Fruit fly (Drosophila melanogaster) whole organism, wandering third instar larva: Measurements from ENCODE around the gene CG32109.

Experiments
- Abd-B ChIP-seq: fragments of >200 bp; optimal IDR thresholded peaks from 2 replicates; lab custom pipeline; 2017; ENCODE audit warnings: missing biosample characterization, missing genetic modification characterization
- CG32264 ChIP-seq: fragments of 200-800 bp; sonication (Bioruptor generic); optimal IDR thresholded peaks from 2 replicates; lab custom pipeline; 2016; ENCODE audit warnings: missing biosample characterization, missing genetic modification characterization
- CG9705 ChIP-seq: fragments of 200-800 bp; sonication (Bioruptor generic); optimal IDR thresholded peaks from 2 replicates; lab custom pipeline; 2018; ENCODE audit warnings: missing biosample characterization, mild to moderate bottlenecking, missing genetic modification characterization
- CrebA ChIP-seq: fragments of 200-800 bp; sonication (Bioruptor generic); optimal IDR thresholded peaks from 2 replicates; lab custom pipeline; 2016; ENCODE audit warnings: missing biosample characterization, mild to moderate bottlenecking, missing genetic modification characterization, borderline replicate concordance
- Dfd ChIP-seq: fragments of >200 bp; optimal IDR thresholded peaks from 2 replicates; lab custom pipeline; 2017; ENCODE audit warnings: missing biosample characterization, missing genetic modification characterization
- Dif ChIP-seq: fragments of 200-275, 200-300 bp; sonication (Bioruptor generic); optimal IDR thresholded peaks from 2 replicates; lab custom pipeline; 2018; ENCODE audit warnings: missing biosample characterization, missing genetic modification characterization; ENCODE audit not compliant: partially characterized antibody
- GATAd ChIP-seq: sonication (Bioruptor generic); optimal IDR thresholded peaks from 2 replicates; lab custom pipeline; 2016; ENCODE audit warnings: missing biosample characterization, missing genetic modification characterization
- HLH106 ChIP-seq: fragments of 200-800 bp; optimal IDR thresholded peaks from 3 replicates; lab custom pipeline; 2019; ENCODE audit warnings: missing biosample characterization, mild to moderate bottlenecking, missing genetic modification characterization, moderate library complexity
- Hnf4 ChIP-seq: fragments of 200-800 bp; sonication (Bioruptor generic); optimal IDR thresholded peaks from 2 replicates; lab custom pipeline; 2016; ENCODE audit warnings: missing biosample characterization, mild to moderate bottlenecking, missing genetic modification characterization
- Jra ChIP-seq: sonication (Bioruptor generic); optimal IDR thresholded peaks from 2 replicates; lab custom pipeline; 2016; ENCODE audit warnings: missing biosample characterization, missing genetic modification characterization
- Mio ChIP-seq: sonication (Bioruptor generic); optimal IDR thresholded peaks from 2 replicates; lab custom pipeline; 2016; ENCODE audit warnings: missing biosample characterization, missing genetic modification characterization
- Myc ChIP-seq: fragments of >200 bp; optimal IDR thresholded peaks from 2 replicates; lab custom pipeline; 2017
- N ChIP-seq: fragments of >200 bp; optimal IDR thresholded peaks from 2 replicates; lab custom pipeline; 2018; ENCODE audit warnings: missing biosample characterization, missing external identifiers, missing genetic modification characterization
- Rel ChIP-seq, 2 experiments: fragments of 200-800 bp; sonication (Bioruptor generic) in 1 of 2; optimal IDR thresholded peaks; 2 replicates in 1 of 2; 3 replicates in 1 of 2; lab custom pipeline; 2016 to 2019; ENCODE audit warnings: mild to moderate bottlenecking in 2 of 2, missing biosample characterization in 2 of 2, missing genetic modification characterization in 2 of 2, moderate library complexity in 1 of 2
- Sp1 ChIP-seq: fragments of 200-800 bp; sonication (Bioruptor generic); optimal IDR thresholded peaks from 3 replicates; lab custom pipeline; 2019; ENCODE audit warnings: missing biosample characterization, mild to moderate bottlenecking, missing genetic modification characterization, moderate library complexity
- Vsx2 ChIP-seq: fragments of 200-300, 225-300 bp; sonication (Bioruptor generic); optimal IDR thresholded peaks from 2 replicates; lab custom pipeline; 2018; ENCODE audit warnings: missing biosample characterization, missing genetic modification characterization; ENCODE audit not compliant: partially characterized antibody
- br ChIP-seq: fragments of 200-800 bp; sonication (Bioruptor generic); optimal IDR thresholded peaks from 2 replicates; lab custom pipeline; 2016; ENCODE audit warnings: missing biosample characterization, missing genetic modification characterization
- brk ChIP-seq: fragments of 200-800 bp; sonication (Bioruptor generic); optimal IDR thresholded peaks from 2 replicates; lab custom pipeline; 2016; ENCODE audit warnings: missing biosample characterization, mild to moderate bottlenecking, missing genetic modification characterization
- dl ChIP-seq, 2 experiments: fragments of 175-275, 200-275 bp in 1 of 2; fragments of 200-275 bp in 1 of 2; sonication (Bioruptor generic); optimal IDR thresholded peaks; lab custom pipeline; 2018; ENCODE audit warnings: mild to moderate bottlenecking in 2 of 2, missing biosample characterization in 2 of 2, missing genetic modification characterization in 2 of 2, moderate library complexity in 2 of 2; ENCODE audit not compliant: partially characterized antibody in 2 of 2, insufficient read depth in 1 of 2
- dmrt93B ChIP-seq: fragments of 200-800 bp; sonication (Bioruptor generic); optimal IDR thresholded peaks from 2 replicates; lab custom pipeline; 2018; ENCODE audit warnings: missing biosample characterization, mild to moderate bottlenecking, missing genetic modification characterization
- dsf ChIP-seq: sonication (Bioruptor generic); optimal IDR thresholded peaks from 2 replicates; lab custom pipeline; 2016; ENCODE audit warnings: missing biosample characterization, missing genetic modification characterization, borderline replicate concordance
- ey ChIP-seq: fragments of 200-800 bp; sonication (Bioruptor generic); optimal IDR thresholded peaks from 2 replicates; lab custom pipeline; 2016; ENCODE audit warnings: missing biosample characterization, missing genetic modification characterization
- foxo ChIP-seq, 2 experiments: fragments of 200-800 bp; sonication (Bioruptor generic); optimal IDR thresholded peaks; 2 replicates in 1 of 2; 3 replicates in 1 of 2; lab custom pipeline; 2016 to 2017; ENCODE audit warnings: missing biosample characterization in 2 of 2, missing genetic modification characterization in 2 of 2
- fru ChIP-seq: fragments of 200-800 bp; sonication (Bioruptor generic); optimal IDR thresholded peaks from 3 replicates; lab custom pipeline; 2016; ENCODE audit warnings: missing biosample characterization, mild to moderate bottlenecking, missing genetic modification characterization
- h ChIP-seq: fragments of 200-800 bp; sonication (Bioruptor generic); optimal IDR thresholded peaks from 3 replicates; lab custom pipeline; 2016; ENCODE audit warnings: missing biosample characterization, mild to moderate bottlenecking, missing genetic modification characterization
- jim ChIP-seq: fragments of 175-275, 200-325 bp; sonication (Bioruptor generic); optimal IDR thresholded peaks from 2 replicates; lab custom pipeline; 2016; ENCODE audit warnings: missing biosample characterization, mild to moderate bottlenecking, missing genetic modification characterization
- lola ChIP-seq: fragments of >200 bp; optimal IDR thresholded peaks from 2 replicates; lab custom pipeline; 2017; ENCODE audit warnings: missing biosample characterization, missing genetic modification characterization
- pan ChIP-seq: fragments of >200 bp; optimal IDR thresholded peaks from 2 replicates; lab custom pipeline; 2017
- psq ChIP-seq: fragments of 200-800 bp; sonication (Bioruptor generic); optimal IDR thresholded peaks from 3 replicates; lab custom pipeline; 2017; ENCODE audit warnings: missing biosample characterization, mild to moderate bottlenecking, missing genetic modification characterization, moderate library complexity
- rgr ChIP-seq: fragments of 200-800 bp; sonication (Bioruptor generic); optimal IDR thresholded peaks from 3 replicates; lab custom pipeline; 2016; ENCODE audit warnings: missing biosample characterization, mild to moderate bottlenecking, missing genetic modification characterization
- sage ChIP-seq: fragments of 200-800 bp; sonication (Bioruptor generic); optimal IDR thresholded peaks from 2 replicates; lab custom pipeline; 2016; ENCODE audit warnings: missing biosample characterization, mild to moderate bottlenecking, missing genetic modification characterization
- sv ChIP-seq: fragments of 200-800 bp; sonication (Bioruptor generic); optimal IDR thresholded peaks from 3 replicates; lab custom pipeline; 2016; ENCODE audit warnings: missing biosample characterization, missing genetic modification characterization
- tai ChIP-seq: sonication (Bioruptor generic); optimal IDR thresholded peaks from 2 replicates; lab custom pipeline; 2016; ENCODE audit warnings: missing biosample characterization, missing genetic modification characterization
- usp ChIP-seq: fragments of >200 bp; optimal IDR thresholded peaks from 2 replicates; lab custom pipeline; 2017; ENCODE audit warnings: missing biosample characterization, missing genetic modification characterization
- woc ChIP-seq: sonication (Bioruptor generic); optimal IDR thresholded peaks from 2 replicates; lab custom pipeline; 2016; ENCODE audit warnings: missing biosample characterization, mild to moderate bottlenecking, missing genetic modification characterization

Gene CG32109

dm6 chr3L:12720699-12721098, 24.4 kb upstream of the CG32109 start:
- TF ChIP-seq dsf (GFP tag; lab: Kevin White, UChicago) (no peak), Dif (GFP tag; lab: Kevin White, UChicago) (no peak), Myc (lab: Kevin White, UChicago) (no peak), br (GFP tag; lab: Kevin White, UChicago) (no peak), Vsx2 (GFP tag; lab: Kevin White, UChicago) (no peak), Hnf4 (no peak), Rel (GFP tag; optimal IDR thresholded peaks at IDR 0.05; lab: Kevin White, UChicago) (no peak), Rel (tag; optimal IDR thresholded peaks at IDR 0.05; lab: Kevin White, UChicago) (no peak), Abd-B (no peak), tai (GFP tag; lab: Kevin White, UChicago) (no peak), GATAd (GFP tag; lab: Kevin White, UChicago) (no peak), CG9705 (GFP tag; lab: Kevin White, UChicago) (no peak), pan (lab: Kevin White, UChicago) (no peak), h (GFP tag; lab: Kevin White, UChicago) (no peak), N (GFP tag; lab: Kevin White, UChicago) (no peak), lola (GFP tag; lab: Kevin White, UChicago) (no peak)

- TF ChIP-seq rgr (GFP tag; lab: Kevin White, UChicago): peak; percentile 6
- no peak for TF ChIP-seq sv
- TF ChIP-seq dl (GFP tag; optimal IDR thresholded peaks at IDR 0.05; lab: Kevin White, UChicago; ENCODE audit: insufficient read depth in 1 of 2, partially characterized antibody in 2 of 2): no peak
- TF ChIP-seq psq (GFP tag; lab: Kevin White, UChicago): peak; percentile 35
- TF ChIP-seq sage (GFP tag; lab: Kevin White, UChicago): peak; percentile 15
- TF ChIP-seq ey (GFP tag; lab: Kevin White, UChicago): peak; percentile 40
- TF ChIP-seq dmrt93B (GFP tag; lab: Kevin White, UChicago): peak; percentile 28
- no peak for TF ChIP-seq jim (GFP tag; lab: Kevin White, UChicago)
- peak; percentile 65 for TF ChIP-seq h (GFP tag; lab: Kevin White, UChicago)
- peak in 1 of 2 experiments; percentile 59 for TF ChIP-seq foxo (GFP tag; optimal IDR thresholded peaks at IDR 0.05; lab: Kevin White, UChicago)
- peak; percentile 65 for TF ChIP-seq fru (GFP tag; lab: Kevin White, UChicago)
- TF ChIP-seq brk (GFP tag; lab: Kevin White, UChicago): peak; percentile 9
- no peak for TF ChIP-seq Dif (GFP tag; lab: Kevin White, UChicago)
- peak; percentile 20 for TF ChIP-seq Sp1 (GFP tag; lab: Kevin White, UChicago)
- TF ChIP-seq HLH106 (tag; lab: Kevin White, UChicago): peak; percentile 33
- TF ChIP-seq Hnf4: peak; percentile 31
These were observed 19.4 kb upstream of the CG32109 start for dm6 chr3L:12725749-12726148.

- TF ChIP-seq lola (GFP tag; lab: Kevin White, UChicago) (no peak), br (GFP tag; lab: Kevin White, UChicago) (no peak), tai (GFP tag; lab: Kevin White, UChicago) (no peak), Mio (GFP tag; lab: Kevin White, UChicago) (no peak), dmrt93B (GFP tag; lab: Kevin White, UChicago) (no peak), CrebA (GFP tag; lab: Kevin White, UChicago) (no peak), N (GFP tag; lab: Kevin White, UChicago) (no peak), Rel (GFP tag; optimal IDR thresholded peaks at IDR 0.05; lab: Kevin White, UChicago) (no peak), Rel (tag; optimal IDR thresholded peaks at IDR 0.05; lab: Kevin White, UChicago) (no peak), Myc (lab: Kevin White, UChicago) (no peak), usp (GFP tag; lab: Kevin White, UChicago) (no peak), woc (no peak), brk (GFP tag; lab: Kevin White, UChicago) (no peak), Dfd (GFP tag; lab: Kevin White, UChicago) (no peak), rgr (GFP tag; lab: Kevin White, UChicago) (no peak)
- TF ChIP-seq, all 38 proteins: peak for 0
These were observed 17.9 kb upstream of the CG32109 start for dm6 chr3L:12727212-12727611.

dm6 chr3L:12729601-12730000, 15.5 kb upstream of the CG32109 start:
- no peak for TF ChIP-seq br (GFP tag; lab: Kevin White, UChicago)
- no peak for TF ChIP-seq dl (GFP tag; optimal IDR thresholded peaks at IDR 0.05; lab: Kevin White, UChicago; ENCODE audit: insufficient read depth in 1 of 2, partially characterized antibody in 2 of 2)
- TF ChIP-seq Jra (GFP tag; lab: Kevin White, UChicago): no peak
- TF ChIP-seq rgr (GFP tag; lab: Kevin White, UChicago): no peak
- no peak for TF ChIP-seq fru (GFP tag; lab: Kevin White, UChicago)
- no peak for TF ChIP-seq sv
- no peak for TF ChIP-seq brk (GFP tag; lab: Kevin White, UChicago)
- no peak for TF ChIP-seq pan (lab: Kevin White, UChicago)
- no peak for TF ChIP-seq jim (GFP tag; lab: Kevin White, UChicago)
- no peak for TF ChIP-seq Rel (GFP tag; optimal IDR thresholded peaks at IDR 0.05; lab: Kevin White, UChicago)
- no peak for TF ChIP-seq Rel (tag; optimal IDR thresholded peaks at IDR 0.05; lab: Kevin White, UChicago)
- no peak for TF ChIP-seq CG32264 (GFP tag; lab: Kevin White, UChicago)
- TF ChIP-seq Abd-B: no peak
- no peak for TF ChIP-seq h (GFP tag; lab: Kevin White, UChicago)
- TF ChIP-seq CG9705 (GFP tag; lab: Kevin White, UChicago): no peak
